Fruit fly (Drosophila melanogaster): Measurements from ENCODE around the gene CG12239.

Gene CG12239

DNA sequence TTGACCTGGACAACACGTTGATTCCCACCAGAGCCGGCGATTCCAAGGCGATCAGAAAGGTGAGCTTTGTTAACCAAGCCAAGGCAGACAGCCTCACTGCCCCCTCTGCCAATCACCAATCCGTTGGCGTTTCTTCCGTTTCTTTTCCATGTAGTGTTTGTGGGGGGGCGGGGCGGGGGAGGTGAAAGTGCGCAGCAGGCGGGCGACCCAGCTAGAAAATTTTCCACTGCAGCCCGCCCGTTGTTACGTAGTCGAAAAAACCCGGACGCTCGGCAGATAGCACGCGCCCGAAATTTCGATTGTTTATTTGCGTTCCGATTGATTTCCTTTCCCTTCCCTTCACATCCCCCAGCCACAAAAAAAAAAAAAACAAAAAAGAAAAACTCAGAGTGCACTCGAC lies 35.8 kb upstream of the CG12239 start:
- peak; percentile 2 for TF ChIP-seq Dfd (GFP tag; optimal IDR thresholded peaks at IDR 0.05)
- TF ChIP-seq jim (GFP tag; optimal IDR thresholded peaks at IDR 0.05) = peak; percentile 82
- TF ChIP-seq Rel (GFP tag; optimal IDR thresholded peaks at IDR 0.05) = no peak
- peak; percentile 53 for TF ChIP-seq Rel (tag; optimal IDR thresholded peaks at IDR 0.05)
- TF ChIP-seq lola (GFP tag; optimal IDR thresholded peaks at IDR 0.05) = no peak

dm6 chrX:5763443-5764000 lies 28.4 kb upstream of the CG12239 start:
- TF ChIP-seq Rel (GFP tag; optimal IDR thresholded peaks at IDR 0.05) (no peak), Rel (tag; optimal IDR thresholded peaks at IDR 0.05) (peak; percentile 98), rgr (GFP tag; optimal IDR thresholded peaks at IDR 0.05) (no peak)

DNA sequence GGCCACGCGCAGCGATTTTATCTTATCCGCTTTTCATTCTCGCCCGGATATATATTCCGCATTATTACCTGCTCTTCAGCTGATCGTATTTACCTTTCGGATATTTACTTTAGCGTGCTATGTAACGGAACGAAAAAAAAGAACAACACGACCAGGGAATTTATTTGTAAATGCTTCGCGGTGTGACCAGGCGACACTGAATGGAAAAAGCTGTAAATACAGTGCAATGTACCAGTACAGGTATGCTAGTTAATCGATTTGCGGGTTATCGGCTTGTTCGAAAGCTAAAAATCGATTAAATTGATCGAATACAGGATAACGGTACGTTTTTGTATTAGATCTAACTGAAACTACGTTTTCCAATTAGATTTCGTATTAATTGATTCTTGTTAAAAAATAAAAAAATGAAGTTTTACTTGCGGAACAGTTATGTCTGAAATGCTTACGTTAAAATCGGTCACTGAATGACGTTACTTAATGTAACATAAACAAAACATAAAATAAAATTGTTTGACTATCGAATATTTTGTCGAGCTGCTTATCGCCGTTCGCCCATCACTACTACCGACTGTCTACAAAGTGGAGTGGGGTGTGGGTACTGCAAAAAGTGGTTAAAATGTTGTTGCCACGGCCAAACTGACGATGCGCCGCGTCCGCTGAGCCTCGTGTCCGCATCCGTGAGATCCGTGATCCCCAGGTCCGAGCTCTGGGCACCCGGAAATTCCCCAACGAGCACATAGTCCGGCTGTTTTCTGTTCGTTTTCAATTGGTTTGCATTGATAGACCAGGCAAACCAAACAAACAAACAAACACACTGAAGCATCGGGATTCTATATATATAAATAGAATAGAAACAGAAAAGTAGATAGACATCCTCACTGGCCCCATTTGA lies 27.7 kb upstream of the CG12239 start, which contains the start of the genes MAPk-Ak2 and CG42699:
TSS of gene MAPk-Ak2 (minus strand) at position 203 of the 892 bp plus-strand sequence.
TSS of gene CG42699 (plus strand) at position 553 of the 892 bp plus-strand sequence.
- TF ChIP-seq jim (GFP tag; optimal IDR thresholded peaks at IDR 0.05) (peak; percentile 72), br (GFP tag; optimal IDR thresholded peaks at IDR 0.05) (peak; percentile 85), sv (GFP tag; optimal IDR thresholded peaks at IDR 0.05) (peak; percentile 4), tai (GFP tag; optimal IDR thresholded peaks at IDR 0.05) (no peak), Hr78 (GFP tag; optimal IDR thresholded peaks at IDR 0.05) (no peak), Dfd (GFP tag; optimal IDR thresholded peaks at IDR 0.05) (no peak), h (GFP tag; optimal IDR thresholded peaks at IDR 0.05) (peak; percentile 83), dmrt93B (GFP tag; optimal IDR thresholded peaks at IDR 0.05) (peak; percentile 47), woc (GFP tag; optimal IDR thresholded peaks at IDR 0.05) (peak; percentile 4), GATAd (GFP tag; optimal IDR thresholded peaks at IDR 0.05) (peak; percentile 58), sage (GFP tag; optimal IDR thresholded peaks at IDR 0.05) (no peak), Sp1 (GFP tag; optimal IDR thresholded peaks at IDR 0.05) (peak; percentile 71), fru (GFP tag; optimal IDR thresholded peaks at IDR 0.05) (peak; percentile 65), CrebA (GFP tag; optimal IDR thresholded peaks at IDR 0.05; ENCODE audit: borderline replicate concordance) (no peak), lola (GFP tag; optimal IDR thresholded peaks at IDR 0.05) (no peak), CG32264 (GFP tag; optimal IDR thresholded peaks at IDR 0.05) (peak; percentile 30), Myc (optimal IDR thresholded peaks at IDR 0.05) (no peak), rgr (GFP tag; optimal IDR thresholded peaks at IDR 0.05) (peak; percentile 74), psq (GFP tag; optimal IDR thresholded peaks at IDR 0.05) (peak; percentile 54), Hr83 (GFP tag; optimal IDR thresholded peaks at IDR 0.05; ENCODE audit: poor library complexity, severe bottlenecking) (peak; percentile 96), brk (GFP tag; optimal IDR thresholded peaks at IDR 0.05) (no peak), dsf (GFP tag; optimal IDR thresholded peaks at IDR 0.05; ENCODE audit: borderline replicate concordance) (peak; percentile 52), Mio (GFP tag; optimal IDR thresholded peaks at IDR 0.05) (no peak), Hnf4 (GFP tag; optimal IDR thresholded peaks at IDR 0.05) (peak; percentile 70), HLH106 (tag; optimal IDR thresholded peaks at IDR 0.05) (peak; percentile 35), Rel (GFP tag; optimal IDR thresholded peaks at IDR 0.05) (no peak), Rel (tag; optimal IDR thresholded peaks at IDR 0.05) (peak; percentile 76), Dif (GFP tag; optimal IDR thresholded peaks at IDR 0.05; ENCODE audit: partially characterized antibody) (no peak), usp (GFP tag; optimal IDR thresholded peaks at IDR 0.05) (no peak), OdsH (GFP tag; optimal IDR thresholded peaks at IDR 0.05) (peak; percentile 44), Jra (GFP tag; optimal IDR thresholded peaks at IDR 0.05) (peak; percentile 88), CG9705 (GFP tag; optimal IDR thresholded peaks at IDR 0.05) (peak; percentile 63), pan (optimal IDR thresholded peaks at IDR 0.05) (no peak), dl (GFP tag; optimal IDR thresholded peaks at IDR 0.05; ENCODE audit: insufficient read depth in 1 of 2, partially characterized antibody in 2 of 2) (no peak), N (GFP tag; optimal IDR thresholded peaks at IDR 0.05) (no peak), ey (GFP tag; optimal IDR thresholded peaks at IDR 0.05) (peak; percentile 42), Abd-B (GFP tag; optimal IDR thresholded peaks at IDR 0.05) (no peak), foxo (GFP tag; optimal IDR thresholded peaks at IDR 0.05) (peak in 1 of 2 experiments; percentile 64), Vsx2 (GFP tag; optimal IDR thresholded peaks at IDR 0.05; ENCODE audit: partially characterized antibody) (no peak)

All from whole organism, wandering third instar larva.